Fruit fly (Drosophila melanogaster) whole organism, prepupa: ENCODE results near the gene CG31780.

ENCODE experiments used
- CG10631 ChIP-seq: fragments of 200-800 bp; sonication (Bioruptor generic); optimal IDR thresholded peaks from 2 replicates; lab custom pipeline; 2016; ENCODE audit warnings: missing biosample characterization, missing genetic modification characterization
- CG11294 ChIP-seq: fragments of 200-800 bp; sonication (Bioruptor generic); IDR thresholded peaks from 2 replicates; pipeline ENCODE4 v1.3.6; 2022; ENCODE audit warnings: missing biosample characterization, missing genetic modification characterization
- CG3032 ChIP-seq: fragments of 200-800 bp; optimal IDR thresholded peaks from 2 replicates; lab custom pipeline; 2019; ENCODE audit warnings: missing biosample characterization, mild to moderate bottlenecking, missing genetic modification characterization, moderate library complexity
- CG31627 ChIP-seq: fragments of 200-800 bp; sonication (Bioruptor generic); optimal IDR thresholded peaks from 3 replicates; lab custom pipeline; 2016; ENCODE audit warnings: missing biosample characterization, missing genetic modification characterization
- CG34406 ChIP-seq: fragments of 200-800 bp; sonication (Bioruptor generic); optimal IDR thresholded peaks from 3 replicates; lab custom pipeline; 2016; ENCODE audit warnings: missing biosample characterization, missing genetic modification characterization
- CG3919 ChIP-seq: fragments of 200-800 bp; sonication (Bioruptor generic); optimal IDR thresholded peaks from 3 replicates; lab custom pipeline; 2016; ENCODE audit warnings: missing biosample characterization, missing genetic modification characterization
- CG6276 ChIP-seq: fragments of 200-800 bp; sonication (Bioruptor generic); optimal IDR thresholded peaks from 2 replicates; lab custom pipeline; 2017; ENCODE audit warnings: missing biosample characterization, mild to moderate bottlenecking, missing genetic modification characterization
- CG6792 ChIP-seq: fragments of 200-800 bp; sonication (Bioruptor generic); optimal IDR thresholded peaks from 3 replicates; lab custom pipeline; 2016; ENCODE audit warnings: missing biosample characterization, missing genetic modification characterization
- CG8119 ChIP-seq: fragments of 200-800 bp; sonication (Bioruptor generic); IDR thresholded peaks from 3 replicates; pipeline ENCODE4 v1.3.6; 2022; ENCODE audit warnings: missing biosample characterization, missing genetic modification characterization
- CG9139 ChIP-seq: fragments of 200-800 bp; sonication (Bioruptor generic); optimal IDR thresholded peaks from 3 replicates; lab custom pipeline; 2017; ENCODE audit warnings: missing biosample characterization, mild to moderate bottlenecking, missing genetic modification characterization
- Eip78C ChIP-seq: fragments of 200-800 bp; sonication (Bioruptor generic); peaks from one replicate; lab custom pipeline; 2016; ENCODE audit warnings: missing biosample characterization, missing genetic modification characterization
- Ets96B ChIP-seq: fragments of 200-800 bp; optimal IDR thresholded peaks from 2 replicates; lab custom pipeline; 2019; ENCODE audit warnings: missing biosample characterization, mild to moderate bottlenecking, missing genetic modification characterization, moderate library complexity
- Gug ChIP-seq: fragments of 200-800 bp; sonication (Bioruptor generic); IDR thresholded peaks from 2 replicates; pipeline ENCODE4 v1.3.6; 2022; ENCODE audit warnings: missing biosample characterization, missing genetic modification characterization
- Hr39 ChIP-seq: fragments of 200-800 bp; sonication (Bioruptor generic); optimal IDR thresholded peaks from 2 replicates; lab custom pipeline; 2016; ENCODE audit warnings: missing biosample characterization, missing genetic modification characterization
- Met ChIP-seq: fragments of 200-800 bp; sonication (Bioruptor generic); optimal IDR thresholded peaks from 3 replicates; lab custom pipeline; 2016; ENCODE audit warnings: missing biosample characterization, missing genetic modification characterization
- OdsH ChIP-seq: fragments of 200-800 bp; sonication (Bioruptor generic); optimal IDR thresholded peaks from 3 replicates; lab custom pipeline; 2016; ENCODE audit warnings: missing biosample characterization, missing genetic modification characterization
- Smox ChIP-seq: fragments of 200-800 bp; sonication (Bioruptor generic); optimal IDR thresholded peaks from 3 replicates; lab custom pipeline; 2016; ENCODE audit warnings: missing biosample characterization, missing genetic modification characterization
- Sox102F ChIP-seq: fragments of 200-800 bp; sonication (Bioruptor generic); optimal IDR thresholded peaks from 2 replicates; lab custom pipeline; 2016; ENCODE audit warnings: missing biosample characterization, mild to moderate bottlenecking, missing genetic modification characterization
- cyc ChIP-seq: fragments of 200-800 bp; sonication (Bioruptor generic); optimal IDR thresholded peaks from 3 replicates; lab custom pipeline; 2016; ENCODE audit warnings: missing biosample characterization, missing genetic modification characterization
- dac ChIP-seq: fragments of 200-800 bp; sonication (Bioruptor generic); optimal IDR thresholded peaks from 2 replicates; lab custom pipeline; 2017; ENCODE audit warnings: missing biosample characterization, mild to moderate bottlenecking, missing genetic modification characterization
- dsx ChIP-seq: fragments of 200-800 bp; optimal IDR thresholded peaks from 3 replicates; lab custom pipeline; 2019; ENCODE audit warnings: missing biosample characterization, mild to moderate bottlenecking, missing genetic modification characterization, moderate library complexity; ENCODE audit not compliant: poor library complexity, severe bottlenecking
- eg ChIP-seq: fragments of 200-800 bp; sonication (Bioruptor generic); IDR thresholded peaks from 3 replicates; pipeline ENCODE4 v1.3.6; 2022; ENCODE audit warnings: missing biosample characterization, missing genetic modification characterization
- fd59A ChIP-seq: fragments of 200-800 bp; sonication (Bioruptor generic); optimal IDR thresholded peaks from 2 replicates; lab custom pipeline; 2017; ENCODE audit warnings: missing biosample characterization, mild to moderate bottlenecking, missing genetic modification characterization, missing genetic modification reagents
- fd85E ChIP-seq: fragments of 200-800 bp; sonication (Bioruptor generic); optimal IDR thresholded peaks from 3 replicates; lab custom pipeline; 2016; ENCODE audit warnings: missing biosample characterization, missing genetic modification characterization
- lz ChIP-seq: fragments of 200-800 bp; sonication (Bioruptor generic); optimal IDR thresholded peaks from 3 replicates; lab custom pipeline; 2016; ENCODE audit warnings: missing biosample characterization, missing genetic modification characterization
- pdm3 ChIP-seq: fragments of 200-800 bp; sonication (Bioruptor generic); optimal IDR thresholded peaks from 3 replicates; lab custom pipeline; 2016; ENCODE audit warnings: missing biosample characterization, missing genetic modification characterization
- salr ChIP-seq, 2 experiments: fragments of 200-800 bp; sonication (Bioruptor generic); optimal IDR thresholded peaks; 3 replicates each; lab custom pipeline; 2016 to 2018; ENCODE audit warnings: missing biosample characterization in 2 of 2, missing genetic modification characterization in 2 of 2, mild to moderate bottlenecking in 1 of 2
- svp ChIP-seq: fragments of 200-800 bp; sonication (Bioruptor generic); peaks from one replicate; lab custom pipeline; 2016; ENCODE audit warnings: missing biosample characterization, missing genetic modification characterization
- vri ChIP-seq: fragments of 200-800 bp; sonication (Bioruptor generic); optimal IDR thresholded peaks from 3 replicates; lab custom pipeline; 2016; ENCODE audit warnings: missing biosample characterization, mild to moderate bottlenecking, missing genetic modification characterization

Gene CG31780

dm6 chr2L:15746600-15747393 is 51.0 kb downstream of the CG31780 start (continued):
- peak; percentile 92 for TF ChIP-seq CG3032
- peak; percentile 66 for TF ChIP-seq Smox
- TF ChIP-seq CG34406: peak; percentile 90
- no peak; the same call in 1 of the 3 replicates for TF ChIP-seq eg (GFP tag; lab: Robert Waterston, UW)
- TF ChIP-seq Hr39 (GFP tag; lab: Kevin White, UChicago): peak; percentile 53
- peak; percentile 99 for TF ChIP-seq dsx (GFP tag; lab: Kevin White, UChicago)
- peak; percentile 86 for TF ChIP-seq Ets96B (tag; lab: Kevin White, UChicago)
- peak; percentile 66 for TF ChIP-seq pdm3 (GFP tag; lab: Kevin White, UChicago)
- TF ChIP-seq CG11294 (GFP tag; lab: Robert Waterston, UW): no peak
- TF ChIP-seq CG6792 (GFP tag; lab: Kevin White, UChicago): peak; percentile 77
- TF ChIP-seq CG31627 (GFP tag; lab: Kevin White, UChicago): peak; percentile 58
- peak; percentile 75 for TF ChIP-seq cyc (GFP tag; lab: Kevin White, UChicago)
- TF ChIP-seq Gug: peak; percentile 36; the same call in 1 of the 2 replicates
- peak; percentile 70 for TF ChIP-seq Met (GFP tag; lab: Kevin White, UChicago)
- TF ChIP-seq Eip78C: peak; percentile 89
- peak; percentile 84 for TF ChIP-seq CG3919 (GFP tag; lab: Kevin White, UChicago)
- TF ChIP-seq CG9139: no peak
- TF ChIP-seq fd59A (GFP tag; lab: Kevin White, UChicago): peak; percentile 55
- TF ChIP-seq fd85E (GFP tag; lab: Kevin White, UChicago): no peak
- TF ChIP-seq svp (GFP tag; lab: Kevin White, UChicago): peak; percentile 78
- TF ChIP-seq CG8119 (GFP tag; lab: Robert Waterston, UW): peak; percentile 89
- peak; percentile 90 for TF ChIP-seq CG10631 (GFP tag; lab: Kevin White, UChicago)
- TF ChIP-seq lz (GFP tag; lab: Kevin White, UChicago): peak; percentile 63
- peak; percentile 71 for TF ChIP-seq dac (GFP tag; lab: Kevin White, UChicago)
- no peak for TF ChIP-seq CG6276
- peak; percentile 86 for TF ChIP-seq OdsH (GFP tag; lab: Kevin White, UChicago)
- TF ChIP-seq salr (GFP tag; optimal IDR thresholded peaks at IDR 0.05; lab: Kevin White, UChicago): peak in 1 of 2 experiments; percentile 87
- peak; percentile 43 for TF ChIP-seq Sox102F (GFP tag; lab: Kevin White, UChicago)
- peak; percentile 35 for TF ChIP-seq vri (GFP tag; lab: Kevin White, UChicago)
